Worm (Caenorhabditis elegans): ENCODE measurements around the gene nuo-5.

nuo-5 gene

ce11 chrV:2664525-2665053 is 34.2 kb upstream of the nuo-5 start, which contains the start of gene ndx-2:
Gene ndx-2, minus strand, starts transcription at chrV:2665003.
- TF ChIP-seq ham-2 (GFP tag; optimal IDR thresholded peaks at IDR 0.05) (no peak), zip-8 (tag; optimal IDR thresholded peaks at IDR 0.05) (peak; percentile 64)

ce11 chrV:2666600-2666999 is 32.2 kb upstream of the nuo-5 start, which contains the start of gene W02G9.4:
Gene W02G9.4, plus strand, starts transcription at chrV:2666900.
- no peak for TF ChIP-seq lin-13 (tag; optimal IDR thresholded peaks at IDR 0.05)
- no peak for TF ChIP-seq nhr-237 (tag; optimal IDR thresholded peaks at IDR 0.05)
- TF ChIP-seq blmp-1 (tag; optimal IDR thresholded peaks at IDR 0.05), result no peak
- TF ChIP-seq pha-4 (tag; optimal IDR thresholded peaks at IDR 0.05), result no peak
- TF ChIP-seq lsy-2 (tag; optimal IDR thresholded peaks at IDR 0.05), result no peak

ce11 chrV:2671155-2671554 is 27.6 kb upstream of the nuo-5 start, which contains the start of gene kel-8:
Gene kel-8, plus strand, starts transcription at chrV:2671455.
- TF ChIP-seq ztf-11 (tag; optimal IDR thresholded peaks at IDR 0.05) (no peak), mab-5 (tag; optimal IDR thresholded peaks at IDR 0.05) (no peak), M03D4.4 (tag; optimal IDR thresholded peaks at IDR 0.05) (no peak)

ce11 chrV:2672603-2673002 is 26.2 kb upstream of the nuo-5 start, which contains the start of gene W02G9.3:
Gene W02G9.3, plus strand, starts transcription at chrV:2672986.
- TF ChIP-seq nhr-76 (tag; optimal IDR thresholded peaks at IDR 0.05), result no peak
- no peak for TF ChIP-seq nhr-28 (tag; optimal IDR thresholded peaks at IDR 0.05)
- peak; percentile 40 for TF ChIP-seq mls-2 (tag; optimal IDR thresholded peaks at IDR 0.05)
- peak; percentile 73 for TF ChIP-seq nhr-237 (tag; optimal IDR thresholded peaks at IDR 0.05)
- peak; percentile 61 for TF ChIP-seq lsy-2 (tag; optimal IDR thresholded peaks at IDR 0.05)
- peak; percentile 69 for TF ChIP-seq mep-1 (tag; optimal IDR thresholded peaks at IDR 0.05)
- peak; percentile 14 for TF ChIP-seq ceh-43 (GFP tag; optimal IDR thresholded peaks at IDR 0.05)
- peak; percentile 54 for TF ChIP-seq sptf-1 (tag; optimal IDR thresholded peaks at IDR 0.05)
- TF ChIP-seq lin-13 (tag; optimal IDR thresholded peaks at IDR 0.05), result peak; percentile 60
- TF ChIP-seq ces-1 (GFP tag; optimal IDR thresholded peaks at IDR 0.05), result peak; percentile 91
- TF ChIP-seq elt-1 (tag; optimal IDR thresholded peaks at IDR 0.05; ENCODE audit: borderline replicate concordance, insufficient read depth), result no peak
- peak; percentile 65 for TF ChIP-seq pha-4 (tag; optimal IDR thresholded peaks at IDR 0.05)
- TF ChIP-seq mab-5 (tag; optimal IDR thresholded peaks at IDR 0.05), result peak; percentile 95

DNA sequence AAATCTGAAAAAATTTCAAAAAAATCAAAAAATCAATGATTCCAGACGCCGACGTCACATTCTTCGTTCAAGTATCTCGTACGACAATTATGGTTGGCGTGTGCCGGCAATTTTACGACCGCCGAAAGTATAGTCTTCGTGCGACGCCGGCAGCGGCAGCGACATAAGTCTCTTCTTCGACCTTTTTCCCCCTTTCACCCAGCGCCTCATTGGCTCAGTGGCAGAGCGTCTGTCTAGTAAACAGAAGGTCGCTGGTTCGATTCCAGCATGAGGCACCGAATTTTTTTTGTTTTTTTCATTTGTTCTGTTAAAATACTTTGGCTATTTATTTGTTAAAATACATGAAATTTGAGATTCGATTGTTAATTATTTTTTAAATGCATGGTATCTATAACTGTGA is 25.0 kb upstream of the nuo-5 start:
- TF ChIP-seq ceh-83 (GFP tag; optimal IDR thresholded peaks at IDR 0.05) (peak; percentile 90), lin-32 (GFP tag; optimal IDR thresholded peaks at IDR 0.05) (no peak), nhr-12 (tag; optimal IDR thresholded peaks at IDR 0.05) (no peak), drap-1 (GFP tag; optimal IDR thresholded peaks at IDR 0.05) (peak; percentile 60), lin-13 (tag; optimal IDR thresholded peaks at IDR 0.05) (no peak), ceh-43 (GFP tag; optimal IDR thresholded peaks at IDR 0.05) (peak; percentile 49), mab-5 (tag; optimal IDR thresholded peaks at IDR 0.05) (no peak), nhr-76 (tag; optimal IDR thresholded peaks at IDR 0.05) (no peak), pha-4 (tag; optimal IDR thresholded peaks at IDR 0.05) (no peak), nhr-237 (tag; optimal IDR thresholded peaks at IDR 0.05) (no peak), flh-1 (GFP tag; optimal IDR thresholded peaks at IDR 0.05) (peak; percentile 14), elt-1 (tag; optimal IDR thresholded peaks at IDR 0.05; ENCODE audit: borderline replicate concordance, insufficient read depth) (no peak), nhr-2 (tag; optimal IDR thresholded peaks at IDR 0.05) (no peak), elt-3 (tag; optimal IDR thresholded peaks at IDR 0.05) (no peak), ceh-39 (tag; optimal IDR thresholded peaks at IDR 0.05) (no peak), sptf-1 (tag; optimal IDR thresholded peaks at IDR 0.05) (peak; percentile 79), cnd-1 (tag; optimal IDR thresholded peaks at IDR 0.05) (peak; percentile 59), M03D4.4 (tag; optimal IDR thresholded peaks at IDR 0.05) (peak; percentile 63), mls-2 (tag; optimal IDR thresholded peaks at IDR 0.05) (peak; percentile 81), unc-62 (GFP tag; optimal IDR thresholded peaks at IDR 0.05) (no peak), lsy-2 (tag; optimal IDR thresholded peaks at IDR 0.05) (no peak), mep-1 (tag; optimal IDR thresholded peaks at IDR 0.05) (no peak), snpc-4 (tag; optimal IDR thresholded peaks at IDR 0.05) (no peak), nhr-28 (tag; optimal IDR thresholded peaks at IDR 0.05) (no peak), unc-39 (tag; optimal IDR thresholded peaks at IDR 0.05) (no peak), hlh-1 (tag; optimal IDR thresholded peaks at IDR 0.05) (peak; percentile 10), ces-1 (GFP tag; optimal IDR thresholded peaks at IDR 0.05) (no peak), zip-8 (tag; optimal IDR thresholded peaks at IDR 0.05) (no peak), sem-2 (GFP tag; optimal IDR thresholded peaks at IDR 0.05) (peak; percentile 59), bed-3 (GFP tag; optimal IDR thresholded peaks at IDR 0.05) (peak; percentile 61), ztf-11 (tag; optimal IDR thresholded peaks at IDR 0.05) (no peak), unc-120 (tag; optimal IDR thresholded peaks at IDR 0.05; ENCODE audit: poor library complexity, severe bottlenecking) (peak; percentile 32), blmp-1 (tag; optimal IDR thresholded peaks at IDR 0.05) (no peak), tbx-8 (GFP tag; optimal IDR thresholded peaks at IDR 0.05) (no peak), ham-2 (GFP tag; optimal IDR thresholded peaks at IDR 0.05) (no peak)
